Fruit fly (Drosophila melanogaster) whole organism, embryonic: Measurements from ENCODE around the gene atl.

ENCODE experiments used
- Abd-B ChIP-seq: fragments of 200-800 bp; sonication (Bioruptor generic); optimal IDR thresholded peaks from 2 replicates; lab custom pipeline; 2018; ENCODE audit warnings: missing biosample characterization, mild to moderate bottlenecking, missing genetic modification characterization, moderate library complexity
- B-H1 ChIP-seq: fragments of 200-800 bp; sonication (Bioruptor generic); IDR thresholded peaks from 3 replicates; pipeline ENCODE4 v1.3.6; 2022; ENCODE audit warnings: missing biosample characterization, missing genetic modification characterization
- CG12391 ChIP-seq: fragments of 200-800 bp; sonication (Bioruptor generic); optimal IDR thresholded peaks from 3 replicates; lab custom pipeline; 2018; ENCODE audit warnings: missing biosample characterization, mild to moderate bottlenecking, missing genetic modification characterization, moderate library complexity
- CG12769 ChIP-seq: fragments of 200-800 bp; sonication (Bioruptor generic); optimal IDR thresholded peaks from 2 replicates; lab custom pipeline; 2019; ENCODE audit warnings: missing biosample characterization, mild to moderate bottlenecking, missing genetic modification characterization, moderate library complexity
- CG13287 ChIP-seq: fragments of 200-800 bp; sonication (Bioruptor generic); IDR thresholded peaks from 2 replicates; pipeline ENCODE4 v1.3.6; 2022; ENCODE audit warnings: missing biosample characterization, missing genetic modification characterization; ENCODE audit not compliant: partially characterized antibody
- CG13424 ChIP-seq: fragments of 200-800 bp; sonication (Bioruptor generic); optimal IDR thresholded peaks from 2 replicates; lab custom pipeline; 2019; ENCODE audit warnings: missing biosample characterization, mild to moderate bottlenecking, missing genetic modification characterization, moderate library complexity
- CG13775 ChIP-seq: fragments of 200-800 bp; sonication (Bioruptor generic); optimal IDR thresholded peaks from 3 replicates; lab custom pipeline; 2017; ENCODE audit warnings: missing biosample characterization, mild to moderate bottlenecking, missing genetic modification characterization
- CG13894 ChIP-seq: fragments of 200-800 bp; sonication (Bioruptor generic); optimal IDR thresholded peaks from 3 replicates; lab custom pipeline; 2018; ENCODE audit warnings: missing biosample characterization, mild to moderate bottlenecking, missing genetic modification characterization, moderate library complexity
- CG1529 ChIP-seq: fragments of 200-800 bp; sonication (Bioruptor generic); optimal IDR thresholded peaks from 3 replicates; lab custom pipeline; 2018; ENCODE audit warnings: missing biosample characterization, missing genetic modification characterization
- CG15479 ChIP-seq: fragments of 200-800 bp; sonication (Bioruptor generic); optimal IDR thresholded peaks from 3 replicates; lab custom pipeline; 2019; ENCODE audit warnings: missing biosample characterization, mild to moderate bottlenecking, missing genetic modification characterization, moderate library complexity
- CG2202 ChIP-seq: fragments of 200-800 bp; sonication (Bioruptor generic); optimal IDR thresholded peaks from 2 replicates; lab custom pipeline; 2018; ENCODE audit warnings: missing biosample characterization, mild to moderate bottlenecking, missing genetic modification characterization
- CG2678 ChIP-seq: fragments of 200-800 bp; sonication (Bioruptor generic); optimal IDR thresholded peaks from 3 replicates; lab custom pipeline; 2019; ENCODE audit warnings: missing biosample characterization, mild to moderate bottlenecking, missing genetic modification characterization, moderate library complexity
- CG2712 ChIP-seq: fragments of 200-800 bp; optimal IDR thresholded peaks from 3 replicates; lab custom pipeline; 2019; ENCODE audit warnings: missing biosample characterization, mild to moderate bottlenecking, missing genetic modification characterization, moderate library complexity
- CG31441 ChIP-seq: fragments of 200-800 bp; sonication (Bioruptor generic); IDR thresholded peaks from 2 replicates; pipeline ENCODE4 v1.3.6; 2022; ENCODE audit warnings: missing biosample characterization, missing genetic modification characterization
- CG33557 ChIP-seq: fragments of 200-800 bp; sonication (Bioruptor generic); optimal IDR thresholded peaks from 2 replicates; lab custom pipeline; 2019; ENCODE audit warnings: missing biosample characterization, mild to moderate bottlenecking, missing genetic modification characterization, moderate library complexity
- CG4854 ChIP-seq: fragments of 200-800 bp; sonication (Bioruptor generic); optimal IDR thresholded peaks from 2 replicates; lab custom pipeline; 2016; ENCODE audit warnings: missing biosample characterization, missing genetic modification characterization, inconsistent platforms
- CG6765 ChIP-seq: fragments of 200-800 bp; sonication (Bioruptor generic); optimal IDR thresholded peaks from 3 replicates; lab custom pipeline; 2017; ENCODE audit warnings: missing biosample characterization, mild to moderate bottlenecking, missing genetic modification characterization
- CG7963 ChIP-seq: fragments of 200-800 bp; sonication (Bioruptor generic); IDR thresholded peaks from 3 replicates; pipeline ENCODE4 v1.3.6; 2022; ENCODE audit warnings: missing biosample characterization, missing genetic modification characterization; ENCODE audit not compliant: partially characterized antibody
- CG9932 ChIP-seq: fragments of 200-800 bp; sonication (Bioruptor generic); IDR thresholded peaks from 2 replicates; pipeline ENCODE4 v1.3.6; 2022; ENCODE audit warnings: missing biosample characterization, missing genetic modification characterization
- CTCF ChIP-seq: fragments of 200-800 bp; sonication (Bioruptor generic); optimal IDR thresholded peaks from 2 replicates; lab custom pipeline; 2017; ENCODE audit warnings: missing biosample characterization, mild to moderate bottlenecking, missing genetic modification characterization, moderate library complexity
- D ChIP-seq, 2 experiments: fragments of 200-800 bp in 1 of 2; fragments of >200 bp in 1 of 2; sonication (Bioruptor generic) in 1 of 2; optimal IDR thresholded peaks; 2 replicates in 1 of 2; 3 replicates in 1 of 2; lab custom pipeline; 2017; ENCODE audit warnings: mild to moderate bottlenecking in 1 of 2, missing biosample characterization in 1 of 2, missing genetic modification characterization in 1 of 2, missing genetic modification reagents in 1 of 2
- Eip74EF ChIP-seq, 2 experiments: fragments of 200-800 bp in 1 of 2; fragments of >200 bp in 1 of 2; sonication (Bioruptor generic) in 1 of 2; optimal IDR thresholded peaks; 2 replicates each; lab custom pipeline; 2017 to 2019; ENCODE audit warnings: missing biosample characterization in 2 of 2, missing genetic modification characterization in 2 of 2, mild to moderate bottlenecking in 1 of 2, moderate library complexity in 1 of 2
- Med ChIP-seq: fragments of 200-800 bp; sonication (Bioruptor generic); peaks from one replicate; lab custom pipeline; 2016; ENCODE audit warnings: missing biosample characterization, missing genetic modification characterization, mild to moderate bottlenecking, inconsistent platforms, moderate library complexity
- Nf-YC ChIP-seq: fragments of 200-800 bp; optimal IDR thresholded peaks from 3 replicates; lab custom pipeline; 2019; ENCODE audit warnings: missing biosample characterization, mild to moderate bottlenecking, missing genetic modification characterization, moderate library complexity
- Oli ChIP-seq: fragments of 200-800 bp; sonication (Bioruptor generic); optimal IDR thresholded peaks from 2 replicates; lab custom pipeline; 2018; ENCODE audit warnings: missing biosample characterization, mild to moderate bottlenecking, missing genetic modification characterization, moderate library complexity
- abd-A ChIP-seq: fragments of 200-800 bp; sonication (Bioruptor generic); optimal IDR thresholded peaks from 3 replicates; lab custom pipeline; 2019; ENCODE audit warnings: missing biosample characterization, mild to moderate bottlenecking, missing genetic modification characterization, moderate library complexity
- br ChIP-seq: fragments of >200 bp; optimal IDR thresholded peaks from 2 replicates; lab custom pipeline; 2017
- cas ChIP-seq: fragments of 200-800 bp; sonication (Bioruptor generic); IDR thresholded peaks from 2 replicates; pipeline ENCODE4 v1.3.6; 2022; ENCODE audit warnings: missing biosample characterization, missing genetic modification characterization
- chinmo ChIP-seq: fragments of 200-800 bp; sonication (Bioruptor generic); IDR thresholded peaks from 4 replicates; pipeline ENCODE4 v1.3.6; 2022; ENCODE audit warnings: missing biosample characterization, missing genetic modification characterization; ENCODE audit not compliant: partially characterized antibody
- cwo ChIP-seq: fragments of 200-800 bp; sonication (Bioruptor generic); optimal IDR thresholded peaks from 3 replicates; lab custom pipeline; 2017; ENCODE audit warnings: missing biosample characterization, missing genetic modification characterization, mild to moderate bottlenecking, moderate library complexity, missing genetic modification reagents
- dimm ChIP-seq: fragments of 200-800 bp; sonication (Bioruptor generic); IDR thresholded peaks from 2 replicates; pipeline ENCODE4 v1.3.6; 2022; ENCODE audit warnings: missing biosample characterization, missing genetic modification characterization
- grau ChIP-seq: fragments of 200-800 bp; optimal IDR thresholded peaks from 3 replicates; lab custom pipeline; 2019; ENCODE audit warnings: missing biosample characterization, mild to moderate bottlenecking, missing genetic modification characterization, moderate library complexity
- hbn ChIP-seq: fragments of 200-800 bp; sonication (Bioruptor generic); IDR thresholded peaks from 2 replicates; pipeline ENCODE4 v1.3.6; 2022; ENCODE audit warnings: missing biosample characterization, missing genetic modification characterization; ENCODE audit not compliant: partially characterized antibody
- insv ChIP-seq, 2 experiments: fragments of 200-800 bp; sonication (Bioruptor generic); optimal IDR thresholded peaks; 3 replicates each; lab custom pipeline; 2016 to 2018; ENCODE audit warnings: missing biosample characterization in 2 of 2, missing genetic modification characterization in 2 of 2
- lov ChIP-seq, 2 experiments: fragments of 200-800 bp in 1 of 2; fragments of >200 bp in 1 of 2; sonication (Bioruptor generic) in 1 of 2; IDR thresholded peaks in 1 of 2; optimal IDR thresholded peaks in 1 of 2; 2 replicates in 1 of 2; 3 replicates in 1 of 2; pipeline versions ENCODE4 v1.3.6 to Lab custom; 2017 to 2022; ENCODE audit warnings: missing biosample characterization in 1 of 2, missing genetic modification characterization in 1 of 2
- mirr ChIP-seq: fragments of 200-800 bp; sonication (Bioruptor generic); optimal IDR thresholded peaks from 3 replicates; lab custom pipeline; 2018; ENCODE audit warnings: missing biosample characterization, mild to moderate bottlenecking, missing genetic modification characterization
- mld ChIP-seq: fragments of 200-800 bp; sonication (Bioruptor generic); IDR thresholded peaks from 3 replicates; pipeline ENCODE4 v1.3.6; 2022; ENCODE audit warnings: missing biosample characterization, missing genetic modification characterization; ENCODE audit not compliant: partially characterized antibody
- nerfin-1 ChIP-seq: fragments of 200-800 bp; sonication (Bioruptor generic); optimal IDR thresholded peaks from 3 replicates; lab custom pipeline; 2019; ENCODE audit warnings: missing biosample characterization, mild to moderate bottlenecking, missing genetic modification characterization, moderate library complexity
- oc ChIP-seq: fragments of 200-800 bp; sonication (Bioruptor generic); optimal IDR thresholded peaks from 2 replicates; lab custom pipeline; 2018; ENCODE audit warnings: missing biosample characterization, mild to moderate bottlenecking, missing genetic modification characterization, moderate library complexity
- otp ChIP-seq: fragments of 200-800 bp; sonication (Bioruptor generic); IDR thresholded peaks from 3 replicates; pipeline ENCODE4, ENCODE4 v1.3.6; 2022; ENCODE audit warnings: missing biosample characterization, missing genetic modification characterization
- pros ChIP-seq: fragments of 200-800 bp; sonication (Bioruptor generic); optimal IDR thresholded peaks from 3 replicates; lab custom pipeline; 2019; ENCODE audit warnings: missing biosample characterization, mild to moderate bottlenecking, missing genetic modification characterization, moderate library complexity
- psq ChIP-seq: fragments of 200-800 bp; sonication (Bioruptor generic); optimal IDR thresholded peaks from 2 replicates; lab custom pipeline; 2017; ENCODE audit warnings: missing biosample characterization, missing genetic modification characterization
- seq ChIP-seq: fragments of 200-800 bp; sonication (Bioruptor generic); IDR thresholded peaks from 2 replicates; pipeline ENCODE4 v1.3.6; 2022; ENCODE audit warnings: missing biosample characterization, missing genetic modification characterization
- vvl ChIP-seq: fragments of 200-800 bp; sonication (Bioruptor generic); IDR thresholded peaks from 2 replicates; pipeline ENCODE4 v1.3.6; 2022; ENCODE audit warnings: missing biosample characterization, missing genetic modification characterization
- zf30C ChIP-seq: fragments of 200-800 bp; sonication (Bioruptor generic); optimal IDR thresholded peaks from 3 replicates; lab custom pipeline; 2018; ENCODE audit warnings: missing biosample characterization, mild to moderate bottlenecking, missing genetic modification characterization

The atl gene

dm6 chr3R:24580067-24580962, 45.2 kb upstream of the atl start (continued):
- TF ChIP-seq CG33557 (GFP tag; lab: Kevin White, UChicago) (peak; percentile 26), CG4854 (no peak), Nf-YC (no peak), D (optimal IDR thresholded peaks at IDR 0.05; lab: Kevin White, UChicago) (no peak), D (GFP tag; optimal IDR thresholded peaks at IDR 0.05; lab: Kevin White, UChicago) (peak; percentile 1), Abd-B (peak; percentile 18), psq (GFP tag; lab: Kevin White, UChicago) (no peak), CG2678 (peak; percentile 61), CG13775 (GFP tag; lab: Kevin White, UChicago) (peak; percentile 39), B-H1 (GFP tag; lab: Robert Waterston, UW) (no peak), mld (peak; percentile 75; the same call in 2 of the 3 replicates), Oli (tag; lab: Kevin White, UChicago) (peak; percentile 16), CG13424 (peak; percentile 35), grau (tag; lab: Kevin White, UChicago) (peak; percentile 38), CG13287 (GFP tag; lab: Robert Waterston, UW) (no peak), CG9932 (GFP tag; lab: Robert Waterston, UW) (no peak), CG1529 (GFP tag; lab: Kevin White, UChicago) (peak; percentile 12), CG6765 (GFP tag; lab: Kevin White, UChicago) (no peak), CG31441 (GFP tag; lab: Robert Waterston, UW) (peak; percentile 65; the same call in 1 of the 2 replicates)

- TF ChIP-seq pros (peak; percentile 99), seq (peak; percentile 58; the same call in 1 of the 2 replicates), vvl (0 out of 2 replicates have a peak, but pooled peaks have one; percentile 26), CG12391 (tag; lab: Kevin White, UChicago) (no peak), mirr (GFP tag; lab: Kevin White, UChicago) (peak; percentile 38), br (lab: Kevin White, UChicago) (no peak), Med (GFP tag; lab: Kevin White, UChicago) (peak; percentile 40), nerfin-1 (tag; lab: Kevin White, UChicago) (peak; percentile 74), hbn (no peak), chinmo (GFP tag; lab: Robert Waterston, UW) (0 out of 4 replicates have a peak, but pooled peaks have one; percentile 57), CG13894 (peak; percentile 6), abd-A (tag; lab: Kevin White, UChicago) (peak; percentile 21), CG7963 (no peak)
Measured at dm6 chr3R:24580963-24581277, 44.6 kb upstream of the atl start.

dm6 chr3R:24581891-24582668, 43.4 kb upstream of the atl start:
- no peak for TF ChIP-seq CTCF (GFP tag; lab: Kevin White, UChicago)
- peak; percentile 66 for TF ChIP-seq Med (GFP tag; lab: Kevin White, UChicago)
- peak; percentile 24 for TF ChIP-seq pros
- TF ChIP-seq CG2202 (tag; lab: Kevin White, UChicago), result no peak
- no peak for TF ChIP-seq lov (optimal IDR thresholded peaks at IDR 0.05; lab: Kevin White, UChicago)
- no peak for TF ChIP-seq lov (GFP tag; IDR thresholded peaks at IDR 0.05; lab: Robert Waterston, UW)
- TF ChIP-seq zf30C (GFP tag; lab: Kevin White, UChicago), result peak; percentile 2
- TF ChIP-seq cas, result no peak
- TF ChIP-seq otp, result no peak
- peak in 1 of 2 experiments; percentile 93 for TF ChIP-seq Eip74EF (GFP tag; optimal IDR thresholded peaks at IDR 0.05; lab: Kevin White, UChicago)
- TF ChIP-seq cwo (GFP tag; lab: Kevin White, UChicago), result no peak
- TF ChIP-seq CG2712 (tag; lab: Kevin White, UChicago), result no peak
- TF ChIP-seq CG12769 (tag; lab: Kevin White, UChicago), result peak; percentile 65
- TF ChIP-seq dimm (GFP tag; lab: Robert Waterston, UW), result no peak
- TF ChIP-seq oc (tag; lab: Kevin White, UChicago), result peak; percentile 13
- TF ChIP-seq insv (GFP tag; optimal IDR thresholded peaks at IDR 0.05; lab: Kevin White, UChicago), result no peak
- peak; percentile 54 for TF ChIP-seq CG15479 (GFP tag; lab: Kevin White, UChicago)
